Worm (Caenorhabditis elegans) whole organism, late embryonic: ENCODE results near the gene piki-1.

Experiments
- C08G9.2 ChIP-seq: sonication (generic microtip); optimal IDR thresholded peaks from 2 replicates; lab custom pipeline; 2016; ENCODE audit warnings: mild to moderate bottlenecking, missing genetic modification characterization, moderate library complexity, missing compliant biosample characterization
- C38D4.7 ChIP-seq: fragments of 200-800 bp; sonication (Bioruptor generic); optimal IDR thresholded peaks from 2 replicates; lab custom pipeline; 2018; ENCODE audit warnings: mild to moderate bottlenecking, missing genetic modification characterization, moderate library complexity, missing compliant biosample characterization
- F13H6.1 ChIP-seq: sonication (generic microtip); optimal IDR thresholded peaks from 2 replicates; lab custom pipeline; 2016; ENCODE audit warnings: missing genetic modification characterization, missing compliant biosample characterization
- K02D7.2 ChIP-seq: sonication (generic microtip); optimal IDR thresholded peaks from 2 replicates; lab custom pipeline; 2017; ENCODE audit warnings: mild to moderate bottlenecking, missing genetic modification characterization, missing compliant biosample characterization
- T23F11.4 ChIP-seq: fragments of 200-800 bp; sonication (Bioruptor generic); optimal IDR thresholded peaks from 2 replicates; lab custom pipeline; 2018; ENCODE audit warnings: mild to moderate bottlenecking, missing genetic modification characterization, missing compliant biosample characterization
- ahr-1 ChIP-seq: sonication (generic microtip); optimal IDR thresholded peaks from 2 replicates; lab custom pipeline; 2016; ENCODE audit warnings: missing genetic modification characterization, missing compliant biosample characterization
- ceh-18 ChIP-seq: sonication (generic microtip); optimal IDR thresholded peaks from 2 replicates; lab custom pipeline; 2016; ENCODE audit warnings: missing genetic modification characterization, missing compliant biosample characterization
- ceh-19 ChIP-seq: fragments of 200-800 bp; sonication (Bioruptor generic); optimal IDR thresholded peaks from 2 replicates; lab custom pipeline; 2018; ENCODE audit warnings: mild to moderate bottlenecking, missing genetic modification characterization, missing compliant biosample characterization
- ceh-2 ChIP-seq: sonication (generic microtip); optimal IDR thresholded peaks from 2 replicates; lab custom pipeline; 2016; ENCODE audit warnings: missing genotype, missing genetic modification characterization, missing compliant biosample characterization
- ceh-22 ChIP-seq: sonication (generic microtip); optimal IDR thresholded peaks from 2 replicates; lab custom pipeline; 2017; ENCODE audit warnings: missing biosample characterization, missing genetic modification characterization
- ceh-31 ChIP-seq: sonication (generic microtip); optimal IDR thresholded peaks from 2 replicates; lab custom pipeline; 2016; ENCODE audit warnings: missing genetic modification characterization, missing compliant biosample characterization
- ceh-34 ChIP-seq: sonication (generic microtip); optimal IDR thresholded peaks from 2 replicates; lab custom pipeline; 2016; ENCODE audit warnings: mild to moderate bottlenecking, missing genetic modification characterization, missing compliant biosample characterization
- ceh-45 ChIP-seq: fragments of 200-800 bp; sonication (Bioruptor generic); IDR thresholded peaks from 2 replicates; pipeline ENCODE4 v1.3.6; 2022; ENCODE audit warnings: missing genetic modification reagents, missing genetic modification characterization, missing compliant biosample characterization
- che-1 ChIP-seq: sonication (generic microtip); optimal IDR thresholded peaks from 2 replicates; lab custom pipeline; 2016; ENCODE audit warnings: mild to moderate bottlenecking, missing genetic modification characterization, missing compliant biosample characterization
- elt-2 ChIP-seq: sonication (generic microtip); optimal IDR thresholded peaks from 2 replicates; lab custom pipeline; 2016; ENCODE audit warnings: missing genetic modification reagents, missing genetic modification characterization, missing compliant biosample characterization
- elt-4 ChIP-seq: sonication (generic microtip); optimal IDR thresholded peaks from 2 replicates; lab custom pipeline; 2016; ENCODE audit warnings: missing genetic modification characterization, missing compliant biosample characterization
- eyg-1 ChIP-seq: sonication (generic microtip); optimal IDR thresholded peaks from 2 replicates; lab custom pipeline; 2016; ENCODE audit warnings: missing genotype, missing genetic modification characterization, missing compliant biosample characterization
- fax-1 ChIP-seq: sonication (generic microtip); optimal IDR thresholded peaks from 2 replicates; lab custom pipeline; 2016; ENCODE audit warnings: missing genotype, missing genetic modification characterization, missing compliant biosample characterization
- fkh-10 ChIP-seq: fragments of 150-350 bp; optimal IDR thresholded peaks from 2 replicates; lab custom pipeline; 2014; ENCODE audit warnings: missing biosample characterization, missing genetic modification reagents, missing genetic modification characterization
- fkh-6 ChIP-seq: sonication (generic microtip); optimal IDR thresholded peaks from 2 replicates; lab custom pipeline; 2016; ENCODE audit warnings: missing genetic modification characterization, missing compliant biosample characterization
- hlh-15 ChIP-seq: sonication (generic microtip); optimal IDR thresholded peaks from 2 replicates; lab custom pipeline; 2016; ENCODE audit warnings: missing genetic modification characterization, missing compliant biosample characterization
- hlh-30 ChIP-seq: sonication (generic microtip); optimal IDR thresholded peaks from 2 replicates; lab custom pipeline; 2017; ENCODE audit warnings: antibody characterized with exemption, missing genetic modification characterization, missing compliant biosample characterization; ENCODE audit not compliant: insufficient read depth
- hlh-6 ChIP-seq: sonication (generic microtip); optimal IDR thresholded peaks from 2 replicates; lab custom pipeline; 2016; ENCODE audit warnings: missing genotype, missing genetic modification characterization, missing compliant biosample characterization
- hlh-8 ChIP-seq: sonication (generic microtip); optimal IDR thresholded peaks from 2 replicates; lab custom pipeline; 2016; ENCODE audit warnings: missing genotype, missing genetic modification characterization, missing compliant biosample characterization
- mec-3 ChIP-seq: sonication (generic microtip); optimal IDR thresholded peaks from 2 replicates; lab custom pipeline; 2016; ENCODE audit warnings: borderline replicate concordance, missing genetic modification characterization, missing compliant biosample characterization
- nfya-1 ChIP-seq: sonication (generic microtip); optimal IDR thresholded peaks from 2 replicates; lab custom pipeline; 2017; ENCODE audit warnings: missing genetic modification characterization, mild to moderate bottlenecking, missing compliant biosample characterization, antibody characterized with exemption, moderate library complexity
- nhr-11 ChIP-seq: fragments of 150-350 bp; optimal IDR thresholded peaks from 2 replicates; lab custom pipeline; 2014; ENCODE audit warnings: missing biosample characterization, missing genetic modification characterization
- nhr-232 ChIP-seq: sonication (generic microtip); optimal IDR thresholded peaks from 2 replicates; lab custom pipeline; 2016; ENCODE audit warnings: missing genetic modification characterization, missing compliant biosample characterization
- npax-4 ChIP-seq: sonication (generic microtip); optimal IDR thresholded peaks from 2 replicates; lab custom pipeline; 2016; ENCODE audit warnings: missing genetic modification characterization, missing compliant biosample characterization
- pag-3 ChIP-seq: sonication (generic microtip); optimal IDR thresholded peaks from 2 replicates; lab custom pipeline; 2016; ENCODE audit warnings: missing compliant biosample characterization, missing genetic modification characterization, borderline replicate concordance
- pat-9 ChIP-seq: fragments of 200-800 bp; sonication (Bioruptor generic); optimal IDR thresholded peaks from 2 replicates; lab custom pipeline; 2018; ENCODE audit warnings: mild to moderate bottlenecking, missing genetic modification characterization, moderate library complexity, missing compliant biosample characterization
- pax-1 ChIP-seq: fragments of 150-350 bp; optimal IDR thresholded peaks from 2 replicates; lab custom pipeline; 2014; ENCODE audit warnings: missing biosample characterization, missing genetic modification characterization
- sdc-2 ChIP-seq: sonication (generic microtip); optimal IDR thresholded peaks from 2 replicates; lab custom pipeline; 2016; ENCODE audit warnings: missing genotype, missing genetic modification characterization, missing compliant biosample characterization
- sox-4 ChIP-seq: sonication (generic microtip); optimal IDR thresholded peaks from 2 replicates; lab custom pipeline; 2017; ENCODE audit warnings: mild to moderate bottlenecking, missing genetic modification characterization, inconsistent platforms, missing compliant biosample characterization
- syd-9 ChIP-seq: sonication (generic microtip); optimal IDR thresholded peaks from 2 replicates; lab custom pipeline; 2016; ENCODE audit warnings: mild to moderate bottlenecking, missing genetic modification characterization, moderate library complexity, missing compliant biosample characterization
- tbx-7 ChIP-seq: sonication (generic microtip); optimal IDR thresholded peaks from 2 replicates; lab custom pipeline; 2016; ENCODE audit warnings: missing genotype, missing genetic modification characterization, missing compliant biosample characterization
- unc-42 ChIP-seq: sonication (generic microtip); optimal IDR thresholded peaks from 2 replicates; lab custom pipeline; 2016; ENCODE audit warnings: missing genotype, missing genetic modification characterization, missing compliant biosample characterization
- unc-55 ChIP-seq: sonication (generic microtip); optimal IDR thresholded peaks from 2 replicates; lab custom pipeline; 2017; ENCODE audit warnings: missing biosample characterization, missing genetic modification reagents, missing genetic modification characterization
- unc-86 ChIP-seq: sonication (generic microtip); optimal IDR thresholded peaks from 2 replicates; lab custom pipeline; 2016; ENCODE audit warnings: missing genetic modification characterization, missing compliant biosample characterization
- zip-5 ChIP-seq: sonication (generic microtip); optimal IDR thresholded peaks from 2 replicates; lab custom pipeline; 2016; ENCODE audit warnings: missing genetic modification characterization, missing compliant biosample characterization
- ztf-16 ChIP-seq: sonication (generic microtip); optimal IDR thresholded peaks from 2 replicates; lab custom pipeline; 2017; ENCODE audit warnings: missing genetic modification characterization, missing compliant biosample characterization

Gene piki-1

ce11 chrX:15242726-15243125 lies 3.5 kb downstream of the piki-1 start:
- TF ChIP-seq T23F11.4 (no peak), fkh-6 (no peak), unc-86 (tag; lab: Kevin White, UChicago) (no peak), nhr-232 (tag; lab: Kevin White, UChicago) (no peak), syd-9 (tag; lab: Kevin White, UChicago) (no peak), ztf-16 (no peak), zip-5 (no peak), eyg-1 (tag; lab: Kevin White, UChicago) (no peak), ahr-1 (tag; lab: Kevin White, UChicago) (no peak), nhr-11 (tag; lab: Kevin White, UChicago) (no peak), pag-3 (tag; lab: Kevin White, UChicago) (no peak)

- TF ChIP-seq C08G9.2 (tag; lab: Kevin White, UChicago), result no peak
- TF ChIP-seq F13H6.1 (tag; lab: Kevin White, UChicago), result no peak
- no peak for TF ChIP-seq ceh-2
- TF ChIP-seq tbx-7, result no peak
- no peak for TF ChIP-seq hlh-15
- TF ChIP-seq sdc-2 (tag; lab: Kevin White, UChicago), result no peak
- TF ChIP-seq T23F11.4, result no peak
- TF ChIP-seq hlh-30 (tag; lab: Kevin White, UChicago), result no peak
- no peak for TF ChIP-seq fax-1
Observed at ce11 chrX:15241169-15241568, 5.0 kb downstream of the piki-1 start.

ce11 chrX:15236036-15236435 lies 10.2 kb downstream of the piki-1 start:
- TF ChIP-seq syd-9 (tag; lab: Kevin White, UChicago), result no peak
- TF ChIP-seq elt-2, result peak; percentile 16
- no peak for TF ChIP-seq K02D7.2 (tag; lab: Kevin White, UChicago)
- no peak for TF ChIP-seq ceh-45 (GFP tag; lab: Robert Waterston, UW)

ce11 chrX:15233684-15234083 lies 12.5 kb downstream of the piki-1 start:
- TF ChIP-seq unc-42 (tag; lab: Kevin White, UChicago) (peak; percentile 14), unc-55 (GFP tag; lab: Kevin White, UChicago) (no peak)

- no peak for TF ChIP-seq unc-55 (GFP tag; lab: Kevin White, UChicago)
- TF ChIP-seq mec-3 (tag; lab: Kevin White, UChicago), result no peak
- no peak for TF ChIP-seq sox-4 (tag; lab: Kevin White, UChicago)
- no peak for TF ChIP-seq ceh-22 (tag; lab: Kevin White, UChicago)
- no peak for TF ChIP-seq ceh-31
- no peak for TF ChIP-seq ceh-2
- TF ChIP-seq che-1, result no peak
- TF ChIP-seq npax-4 (tag; lab: Kevin White, UChicago), result no peak
- TF ChIP-seq ceh-18, result no peak
- no peak for TF ChIP-seq tbx-7
- TF ChIP-seq elt-4, result no peak
- no peak for TF ChIP-seq nhr-232 (tag; lab: Kevin White, UChicago)
- no peak for TF ChIP-seq hlh-8 (tag; lab: Kevin White, UChicago)
- no peak for TF ChIP-seq ahr-1 (tag; lab: Kevin White, UChicago)
- no peak for TF ChIP-seq elt-2
- no peak for TF ChIP-seq ceh-34
Observed at ce11 chrX:15231800-15232199, 14.4 kb downstream of the piki-1 start.

- TF ChIP-seq C38D4.7 (GFP tag; lab: Kevin White, UChicago) (no peak), ceh-19 (no peak), hlh-6 (tag; lab: Kevin White, UChicago) (no peak), pax-1 (tag; lab: Kevin White, UChicago) (no peak), elt-4 (no peak), F13H6.1 (tag; lab: Kevin White, UChicago) (no peak), pat-9 (no peak), fkh-6 (no peak), nfya-1 (tag; lab: Kevin White, UChicago) (no peak), ahr-1 (tag; lab: Kevin White, UChicago) (no peak), nhr-11 (tag; lab: Kevin White, UChicago) (no peak), fkh-10 (no peak)
- TF ChIP-seq, all 69 proteins: peak for 0
Observed at ce11 chrX:15230394-15230968, 15.7 kb downstream of the piki-1 start, which contains the start of gene H03A11.2. Gene H03A11.2, minus strand, starts transcription at chrX:15230645.
